Fruit fly (Drosophila melanogaster) whole organism, prepupa: ENCODE results near the gene CG31960.

Experiments
- Blimp-1 ChIP-seq: fragments of 200-800 bp; sonication (Bioruptor generic); optimal IDR thresholded peaks from 3 replicates; lab custom pipeline; 2017; ENCODE audit warnings: missing biosample characterization, missing genetic modification characterization, mild to moderate bottlenecking, moderate library complexity, missing genetic modification reagents
- CG10669 ChIP-seq: fragments of 200-800 bp; sonication (Bioruptor generic); optimal IDR thresholded peaks from 3 replicates; lab custom pipeline; 2018; ENCODE audit warnings: missing biosample characterization, mild to moderate bottlenecking, missing genetic modification characterization, moderate library complexity
- CG11294 ChIP-seq: fragments of 200-800 bp; sonication (Bioruptor generic); IDR thresholded peaks from 2 replicates; pipeline ENCODE4 v1.3.6; 2022; ENCODE audit warnings: missing biosample characterization, missing genetic modification characterization
- CG15336 ChIP-seq: fragments of 200-800 bp; sonication (Bioruptor generic); IDR thresholded peaks from 2 replicates; pipeline ENCODE4 v1.3.6; 2022; ENCODE audit warnings: missing biosample characterization, missing genetic modification characterization
- CG3032 ChIP-seq: fragments of 200-800 bp; optimal IDR thresholded peaks from 2 replicates; lab custom pipeline; 2019; ENCODE audit warnings: missing biosample characterization, mild to moderate bottlenecking, missing genetic modification characterization, moderate library complexity
- CG32006 ChIP-seq: fragments of 200-800 bp; sonication (Bioruptor generic); optimal IDR thresholded peaks from 3 replicates; lab custom pipeline; 2017; ENCODE audit warnings: missing biosample characterization, mild to moderate bottlenecking, missing genetic modification characterization
- CG34406 ChIP-seq: fragments of 200-800 bp; sonication (Bioruptor generic); optimal IDR thresholded peaks from 3 replicates; lab custom pipeline; 2016; ENCODE audit warnings: missing biosample characterization, missing genetic modification characterization
- CG3919 ChIP-seq: fragments of 200-800 bp; sonication (Bioruptor generic); optimal IDR thresholded peaks from 3 replicates; lab custom pipeline; 2016; ENCODE audit warnings: missing biosample characterization, missing genetic modification characterization
- CG4318 ChIP-seq: fragments of 200-800 bp; sonication (Bioruptor generic); optimal IDR thresholded peaks from 3 replicates; lab custom pipeline; 2017; ENCODE audit warnings: missing biosample characterization, mild to moderate bottlenecking, missing genetic modification characterization
- CG6163 ChIP-seq: fragments of 200-800 bp; sonication (Bioruptor generic); IDR thresholded peaks from 3 replicates; pipeline ENCODE4 v1.3.6; 2022; ENCODE audit warnings: missing biosample characterization, missing genetic modification characterization
- CG6276 ChIP-seq: fragments of 200-800 bp; sonication (Bioruptor generic); optimal IDR thresholded peaks from 2 replicates; lab custom pipeline; 2017; ENCODE audit warnings: missing biosample characterization, mild to moderate bottlenecking, missing genetic modification characterization
- CG6792 ChIP-seq: fragments of 200-800 bp; sonication (Bioruptor generic); optimal IDR thresholded peaks from 3 replicates; lab custom pipeline; 2016; ENCODE audit warnings: missing biosample characterization, missing genetic modification characterization
- CG6808 ChIP-seq: fragments of 200-800 bp; sonication (Bioruptor generic); optimal IDR thresholded peaks from 3 replicates; lab custom pipeline; 2017; ENCODE audit warnings: missing biosample characterization, missing genetic modification characterization, mild to moderate bottlenecking, moderate library complexity, missing genetic modification reagents
- CG8119 ChIP-seq: fragments of 200-800 bp; sonication (Bioruptor generic); IDR thresholded peaks from 3 replicates; pipeline ENCODE4 v1.3.6; 2022; ENCODE audit warnings: missing biosample characterization, missing genetic modification characterization
- CG8319 ChIP-seq: fragments of 200-800 bp; sonication (Bioruptor generic); optimal IDR thresholded peaks from 3 replicates; lab custom pipeline; 2016; ENCODE audit warnings: missing biosample characterization, missing genetic modification characterization
- CG8632 ChIP-seq: fragments of 200-800 bp; sonication (Bioruptor generic); optimal IDR thresholded peaks from 3 replicates; lab custom pipeline; 2016; ENCODE audit warnings: missing biosample characterization, missing genetic modification characterization
- Eip75B ChIP-seq: fragments of 200-800 bp; sonication (Bioruptor generic); optimal IDR thresholded peaks from 3 replicates; lab custom pipeline; 2016; ENCODE audit warnings: missing biosample characterization, missing genetic modification characterization
- Eip78C ChIP-seq: fragments of 200-800 bp; sonication (Bioruptor generic); peaks from one replicate; lab custom pipeline; 2016; ENCODE audit warnings: missing biosample characterization, missing genetic modification characterization
- Ets96B ChIP-seq: fragments of 200-800 bp; optimal IDR thresholded peaks from 2 replicates; lab custom pipeline; 2019; ENCODE audit warnings: missing biosample characterization, mild to moderate bottlenecking, missing genetic modification characterization, moderate library complexity
- Hr38 ChIP-seq: sonication (Bioruptor generic); optimal IDR thresholded peaks from 2 replicates; lab custom pipeline; 2016; ENCODE audit warnings: missing biosample characterization, missing genetic modification characterization
- Hr4 ChIP-seq: fragments of 200-800 bp; sonication (Bioruptor generic); optimal IDR thresholded peaks from 3 replicates; lab custom pipeline; 2016; ENCODE audit warnings: missing biosample characterization, missing genetic modification characterization
- OdsH ChIP-seq: fragments of 200-800 bp; sonication (Bioruptor generic); optimal IDR thresholded peaks from 3 replicates; lab custom pipeline; 2016; ENCODE audit warnings: missing biosample characterization, missing genetic modification characterization
- Smox ChIP-seq: fragments of 200-800 bp; sonication (Bioruptor generic); optimal IDR thresholded peaks from 3 replicates; lab custom pipeline; 2016; ENCODE audit warnings: missing biosample characterization, missing genetic modification characterization
- Sox102F ChIP-seq: fragments of 200-800 bp; sonication (Bioruptor generic); optimal IDR thresholded peaks from 2 replicates; lab custom pipeline; 2016; ENCODE audit warnings: missing biosample characterization, mild to moderate bottlenecking, missing genetic modification characterization
- Sox15 ChIP-seq: fragments of 200-800 bp; sonication (Bioruptor generic); optimal IDR thresholded peaks from 3 replicates; lab custom pipeline; 2016; ENCODE audit warnings: missing biosample characterization, missing genetic modification characterization
- achi ChIP-seq: fragments of 200-800 bp; sonication (Bioruptor generic); optimal IDR thresholded peaks from 3 replicates; lab custom pipeline; 2016; ENCODE audit warnings: missing biosample characterization, missing genetic modification characterization
- acj6 ChIP-seq: fragments of 200-800 bp; sonication (Bioruptor generic); optimal IDR thresholded peaks from 3 replicates; lab custom pipeline; 2016; ENCODE audit warnings: missing biosample characterization, missing genetic modification characterization
- cyc ChIP-seq: fragments of 200-800 bp; sonication (Bioruptor generic); optimal IDR thresholded peaks from 3 replicates; lab custom pipeline; 2016; ENCODE audit warnings: missing biosample characterization, missing genetic modification characterization
- dac ChIP-seq: fragments of 200-800 bp; sonication (Bioruptor generic); optimal IDR thresholded peaks from 2 replicates; lab custom pipeline; 2017; ENCODE audit warnings: missing biosample characterization, mild to moderate bottlenecking, missing genetic modification characterization
- dsx ChIP-seq: fragments of 200-800 bp; optimal IDR thresholded peaks from 3 replicates; lab custom pipeline; 2019; ENCODE audit warnings: missing biosample characterization, mild to moderate bottlenecking, missing genetic modification characterization, moderate library complexity; ENCODE audit not compliant: poor library complexity, severe bottlenecking
- eg ChIP-seq: fragments of 200-800 bp; sonication (Bioruptor generic); IDR thresholded peaks from 3 replicates; pipeline ENCODE4 v1.3.6; 2022; ENCODE audit warnings: missing biosample characterization, missing genetic modification characterization
- fd85E ChIP-seq: fragments of 200-800 bp; sonication (Bioruptor generic); optimal IDR thresholded peaks from 3 replicates; lab custom pipeline; 2016; ENCODE audit warnings: missing biosample characterization, missing genetic modification characterization
- fkh ChIP-seq: fragments of 200-800 bp; sonication (Bioruptor generic); optimal IDR thresholded peaks from 3 replicates; lab custom pipeline; 2017; ENCODE audit warnings: missing biosample characterization, mild to moderate bottlenecking, missing genetic modification characterization, moderate library complexity
- lz ChIP-seq: fragments of 200-800 bp; sonication (Bioruptor generic); optimal IDR thresholded peaks from 3 replicates; lab custom pipeline; 2016; ENCODE audit warnings: missing biosample characterization, missing genetic modification characterization
- net ChIP-seq: fragments of 200-800 bp; sonication (Bioruptor generic); optimal IDR thresholded peaks from 3 replicates; lab custom pipeline; 2016; ENCODE audit warnings: missing biosample characterization, missing genetic modification characterization
- pdm3 ChIP-seq: fragments of 200-800 bp; sonication (Bioruptor generic); optimal IDR thresholded peaks from 3 replicates; lab custom pipeline; 2016; ENCODE audit warnings: missing biosample characterization, missing genetic modification characterization
- salr ChIP-seq, 2 experiments: fragments of 200-800 bp; sonication (Bioruptor generic); optimal IDR thresholded peaks; 3 replicates each; lab custom pipeline; 2016 to 2018; ENCODE audit warnings: missing biosample characterization in 2 of 2, missing genetic modification characterization in 2 of 2, mild to moderate bottlenecking in 1 of 2
- spab ChIP-seq: fragments of 200-800 bp; sonication (Bioruptor generic); optimal IDR thresholded peaks from 2 replicates; lab custom pipeline; 2017; ENCODE audit warnings: missing biosample characterization, mild to moderate bottlenecking, missing genetic modification characterization, missing genetic modification reagents
- ss ChIP-seq, 2 experiments: fragments of 200-800 bp; sonication (Bioruptor generic); optimal IDR thresholded peaks; 2 replicates in 1 of 2; 3 replicates in 1 of 2; lab custom pipeline; 2017 to 2018; ENCODE audit warnings: mild to moderate bottlenecking in 2 of 2, missing biosample characterization in 2 of 2, missing genetic modification characterization in 2 of 2, moderate library complexity in 1 of 2
- svp ChIP-seq: fragments of 200-800 bp; sonication (Bioruptor generic); peaks from one replicate; lab custom pipeline; 2016; ENCODE audit warnings: missing biosample characterization, missing genetic modification characterization
- topi ChIP-seq: fragments of 200-800 bp; sonication (Bioruptor generic); optimal IDR thresholded peaks from 3 replicates; lab custom pipeline; 2016; ENCODE audit warnings: missing biosample characterization, missing genetic modification characterization
- vri ChIP-seq: fragments of 200-800 bp; sonication (Bioruptor generic); optimal IDR thresholded peaks from 3 replicates; lab custom pipeline; 2016; ENCODE audit warnings: missing biosample characterization, mild to moderate bottlenecking, missing genetic modification characterization

The CG31960 gene

DNA sequence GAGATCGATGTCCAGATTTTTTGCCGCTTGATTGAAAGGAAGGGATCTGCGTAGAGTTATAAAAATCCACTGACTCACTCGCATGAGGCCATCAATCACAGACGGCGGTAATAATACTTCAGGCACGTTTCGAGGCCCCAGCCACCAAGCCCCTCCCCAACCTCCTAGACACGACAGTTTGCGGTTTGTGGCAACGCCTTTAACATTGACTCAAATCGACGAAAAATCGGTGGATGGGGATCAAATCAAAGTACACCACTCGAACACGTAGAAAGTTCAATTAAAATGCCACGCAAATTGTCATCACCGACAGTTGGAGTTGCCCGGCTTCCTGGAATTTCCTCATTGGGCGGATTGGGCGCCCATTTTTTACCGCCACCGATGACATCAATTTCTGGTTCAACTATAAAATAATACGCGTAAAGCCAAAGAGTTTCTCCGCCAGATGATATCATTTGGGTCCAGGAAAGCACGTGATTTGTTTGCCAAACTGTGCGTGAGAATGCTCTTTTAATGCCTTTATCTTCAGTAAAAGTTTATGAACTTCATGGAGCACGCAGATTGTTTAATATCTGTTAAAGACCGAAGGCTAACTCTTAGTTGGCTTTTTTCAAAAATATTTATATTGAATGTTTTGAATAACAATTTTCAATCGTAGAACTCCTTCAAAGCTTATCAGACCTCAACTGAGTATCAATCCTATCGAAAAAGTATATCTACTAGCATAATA lies at the start of gene CG31960:
Gene CG31960, plus strand, starts transcription at position 680 of the 730 bp plus-strand sequence.
- no peak for TF ChIP-seq CG3919 (GFP tag; lab: Kevin White, UChicago)
- no peak for TF ChIP-seq CG11294
- no peak for TF ChIP-seq cyc (GFP tag; lab: Kevin White, UChicago)
- no peak for TF ChIP-seq eg (GFP tag; lab: Robert Waterston, UW)
- peak; percentile 41 for TF ChIP-seq Eip78C (GFP tag; lab: Kevin White, UChicago)
- no peak for TF ChIP-seq Sox15 (GFP tag; lab: Kevin White, UChicago)
- TF ChIP-seq lz (GFP tag; lab: Kevin White, UChicago), result no peak
- peak in 1 of 2 experiments; percentile 7 for TF ChIP-seq ss (GFP tag; optimal IDR thresholded peaks at IDR 0.05; lab: Kevin White, UChicago)
- no peak for TF ChIP-seq spab (GFP tag; lab: Kevin White, UChicago)
- no peak for TF ChIP-seq achi (GFP tag; lab: Kevin White, UChicago)

- no peak for TF ChIP-seq fkh (GFP tag; lab: Kevin White, UChicago)
- TF ChIP-seq Hr38 (GFP tag; lab: Kevin White, UChicago), result no peak
- peak; percentile 36 for TF ChIP-seq CG6276 (GFP tag; lab: Kevin White, UChicago)
- TF ChIP-seq acj6 (GFP tag; lab: Kevin White, UChicago), result peak; percentile 10
- no peak for TF ChIP-seq CG4318 (GFP tag; lab: Kevin White, UChicago)
- no peak for TF ChIP-seq dsx (GFP tag; lab: Kevin White, UChicago)
- peak; percentile 56 for TF ChIP-seq svp (GFP tag; lab: Kevin White, UChicago)
- TF ChIP-seq achi (GFP tag; lab: Kevin White, UChicago), result peak; percentile 39
- 0 out of 3 replicates have a peak, but pooled peaks have one; percentile 28 for TF ChIP-seq eg (GFP tag; lab: Robert Waterston, UW)
- TF ChIP-seq vri (GFP tag; lab: Kevin White, UChicago), result no peak
- TF ChIP-seq CG11294, result no peak
- no peak for TF ChIP-seq Sox102F (GFP tag; lab: Kevin White, UChicago)
- TF ChIP-seq fd85E (GFP tag; lab: Kevin White, UChicago), result no peak
- TF ChIP-seq spab (GFP tag; lab: Kevin White, UChicago), result no peak
- TF ChIP-seq pdm3 (GFP tag; lab: Kevin White, UChicago), result no peak
- peak; percentile 3 for TF ChIP-seq CG8632 (GFP tag; lab: Kevin White, UChicago)
- no peak for TF ChIP-seq Smox (GFP tag; lab: Kevin White, UChicago)
- peak; percentile 36 for TF ChIP-seq CG3919 (GFP tag; lab: Kevin White, UChicago)
- TF ChIP-seq CG34406 (GFP tag; lab: Kevin White, UChicago), result peak; percentile 13
- peak in 1 of 2 experiments; percentile 32 for TF ChIP-seq salr (GFP tag; optimal IDR thresholded peaks at IDR 0.05; lab: Kevin White, UChicago)
- peak; percentile 81 for TF ChIP-seq Eip78C (GFP tag; lab: Kevin White, UChicago)
- TF ChIP-seq net (GFP tag; lab: Kevin White, UChicago), result no peak
- peak; percentile 61 for TF ChIP-seq CG32006 (GFP tag; lab: Kevin White, UChicago)
- TF ChIP-seq CG8319 (GFP tag; lab: Kevin White, UChicago), result no peak
- peak; percentile 29 for TF ChIP-seq OdsH (GFP tag; lab: Kevin White, UChicago)
- peak; percentile 27 for TF ChIP-seq Ets96B
- no peak for TF ChIP-seq CG6792 (GFP tag; lab: Kevin White, UChicago)
- TF ChIP-seq CG3032 (tag; lab: Kevin White, UChicago), result peak; percentile 4
- no peak for TF ChIP-seq topi (GFP tag; lab: Kevin White, UChicago)
Observed at dm6 chr2L:3737003-3737662, 47.6 kb upstream of the CG31960 start.

dm6 chr2L:3737682-3738081 lies 47.1 kb upstream of the CG31960 start:
- TF ChIP-seq CG11294, result no peak
- peak; percentile 88 for TF ChIP-seq Eip78C (GFP tag; lab: Kevin White, UChicago)
- peak; percentile 14 for TF ChIP-seq Ets96B
- TF ChIP-seq Blimp-1 (GFP tag; lab: Kevin White, UChicago), result no peak
- TF ChIP-seq CG15336 (GFP tag; lab: Robert Waterston, UW), result no peak
- no peak for TF ChIP-seq CG6808 (GFP tag; lab: Kevin White, UChicago)
- TF ChIP-seq CG6276 (GFP tag; lab: Kevin White, UChicago), result peak; percentile 2
- TF ChIP-seq Hr4 (GFP tag; lab: Kevin White, UChicago), result peak; percentile 58
- peak; percentile 60 for TF ChIP-seq CG32006 (GFP tag; lab: Kevin White, UChicago)
- TF ChIP-seq CG10669, result no peak
- TF ChIP-seq lz (GFP tag; lab: Kevin White, UChicago), result no peak
- TF ChIP-seq CG3919 (GFP tag; lab: Kevin White, UChicago), result no peak
- no peak for TF ChIP-seq CG6792 (GFP tag; lab: Kevin White, UChicago)
- TF ChIP-seq achi (GFP tag; lab: Kevin White, UChicago), result peak; percentile 31
- no peak for TF ChIP-seq dac (GFP tag; lab: Kevin White, UChicago)
- TF ChIP-seq svp (GFP tag; lab: Kevin White, UChicago), result peak; percentile 57
- peak; percentile 16 for TF ChIP-seq CG4318 (GFP tag; lab: Kevin White, UChicago)
- peak; percentile 34 for TF ChIP-seq OdsH (GFP tag; lab: Kevin White, UChicago)
- no peak for TF ChIP-seq CG3032 (tag; lab: Kevin White, UChicago)
- no peak for TF ChIP-seq acj6 (GFP tag; lab: Kevin White, UChicago)
- TF ChIP-seq Sox102F (GFP tag; lab: Kevin White, UChicago), result no peak
- no peak for TF ChIP-seq Eip75B (GFP tag; lab: Kevin White, UChicago)
- TF ChIP-seq CG6163, result no peak
- TF ChIP-seq CG8119, result no peak
- no peak for TF ChIP-seq pdm3 (GFP tag; lab: Kevin White, UChicago)
